Fruit fly (Drosophila melanogaster) Kc167 (cell line): ENCODE measurements around the gene CG8420.

Source experiments
- Myc ChIP-seq: fragments of >200 bp; optimal IDR thresholded peaks from 2 replicates; lab custom pipeline; 2017; ENCODE audit warnings: missing external identifiers
- Sin3A ChIP-seq: fragments of >200 bp; optimal IDR thresholded peaks from 2 replicates; lab custom pipeline; 2018; ENCODE audit warnings: missing external identifiers
- h ChIP-seq: fragments of >200 bp; optimal IDR thresholded peaks from 3 replicates; lab custom pipeline; 2018; ENCODE audit warnings: missing external identifiers
- insv ChIP-seq: fragments of >200 bp; optimal IDR thresholded peaks from 3 replicates; lab custom pipeline; 2018; ENCODE audit warnings: missing external identifiers
- psq ChIP-seq: fragments of >200 bp; optimal IDR thresholded peaks from 2 replicates; lab custom pipeline; 2017; ENCODE audit warnings: missing external identifiers
- ttk ChIP-seq: sonication (Bioruptor generic); optimal IDR thresholded peaks from 2 replicates; lab custom pipeline; 2017; ENCODE audit warnings: missing external identifiers

The CG8420 gene

dm6 chr3R:9246879-9247621 is 601 bp downstream of the CG8420 start:
- TF ChIP-seq insv (lab: Kevin White, UChicago) (no peak), psq (lab: Kevin White, UChicago) (no peak), Sin3A (lab: Kevin White, UChicago) (no peak), Myc (lab: Kevin White, UChicago) (no peak), ttk (lab: Kevin White, UChicago) (no peak), h (no peak)

DNA sequence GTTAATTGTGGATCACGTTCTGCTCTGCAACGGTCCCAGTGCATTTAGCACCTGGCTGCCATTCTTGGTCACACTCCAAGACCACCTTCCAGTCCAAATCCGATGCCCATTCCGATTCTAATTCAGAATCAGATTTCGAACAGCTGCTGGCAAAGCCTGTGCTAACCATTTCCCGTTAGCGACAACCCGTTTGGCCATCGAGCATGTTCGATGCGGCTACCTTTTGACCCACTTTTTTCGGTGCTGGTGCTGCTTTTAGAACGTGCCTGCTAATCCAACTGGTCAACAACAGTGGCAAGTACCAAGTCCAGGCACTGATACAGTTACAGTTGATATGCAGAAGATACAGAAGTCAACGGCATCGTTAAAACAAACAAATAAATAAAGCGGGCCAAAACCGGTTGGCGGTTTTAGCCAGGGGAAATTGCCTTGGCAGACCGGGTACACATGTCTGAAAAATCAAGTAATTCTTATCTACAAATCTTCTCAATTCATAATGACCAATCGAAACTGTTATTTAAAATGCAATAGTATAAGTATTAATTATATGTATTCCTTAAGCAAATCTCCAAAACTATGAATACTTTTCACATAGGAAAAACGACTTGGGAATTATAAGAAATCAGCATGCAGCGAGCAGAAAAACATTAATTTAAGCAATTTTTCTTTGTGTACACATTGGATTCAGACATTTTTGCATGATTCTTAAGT is 2.7 kb downstream of the CG8420 start:
- no peak for TF ChIP-seq Sin3A (lab: Kevin White, UChicago)
- TF ChIP-seq h: no peak
- no peak for TF ChIP-seq insv (lab: Kevin White, UChicago)
- TF ChIP-seq Myc (lab: Kevin White, UChicago): no peak

- TF ChIP-seq Myc (lab: Kevin White, UChicago) (no peak), ttk (lab: Kevin White, UChicago) (no peak), psq (lab: Kevin White, UChicago) (no peak), h (no peak), insv (lab: Kevin White, UChicago) (no peak), Sin3A (lab: Kevin White, UChicago) (no peak)
Observed at dm6 chr3R:9249736-9250044, 3.2 kb downstream of the CG8420 start.

DNA sequence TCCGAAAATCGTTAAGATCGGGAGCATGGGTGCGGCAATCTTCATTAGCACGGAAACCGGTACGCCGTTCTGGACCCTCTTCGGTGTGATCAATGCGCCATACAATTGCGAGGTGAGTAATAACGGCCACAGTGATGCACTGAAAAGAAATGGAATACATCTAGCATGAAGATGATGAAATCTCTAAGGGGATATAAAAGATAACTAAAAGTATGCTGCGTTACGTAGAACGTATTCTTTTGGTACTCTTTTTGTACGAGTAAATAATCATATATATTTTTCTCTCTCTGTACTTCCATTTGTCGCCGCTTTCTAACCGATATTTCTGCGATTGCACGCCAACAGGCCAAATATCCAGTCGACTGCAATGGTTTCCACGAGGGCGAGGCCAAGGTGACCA is 4.4 kb downstream of the CG8420 start:
- TF ChIP-seq Sin3A (lab: Kevin White, UChicago): no peak
- TF ChIP-seq Myc (lab: Kevin White, UChicago): no peak
- no peak for TF ChIP-seq h
- TF ChIP-seq psq (lab: Kevin White, UChicago): no peak
- TF ChIP-seq ttk (lab: Kevin White, UChicago): no peak
- no peak for TF ChIP-seq insv (lab: Kevin White, UChicago)

DNA sequence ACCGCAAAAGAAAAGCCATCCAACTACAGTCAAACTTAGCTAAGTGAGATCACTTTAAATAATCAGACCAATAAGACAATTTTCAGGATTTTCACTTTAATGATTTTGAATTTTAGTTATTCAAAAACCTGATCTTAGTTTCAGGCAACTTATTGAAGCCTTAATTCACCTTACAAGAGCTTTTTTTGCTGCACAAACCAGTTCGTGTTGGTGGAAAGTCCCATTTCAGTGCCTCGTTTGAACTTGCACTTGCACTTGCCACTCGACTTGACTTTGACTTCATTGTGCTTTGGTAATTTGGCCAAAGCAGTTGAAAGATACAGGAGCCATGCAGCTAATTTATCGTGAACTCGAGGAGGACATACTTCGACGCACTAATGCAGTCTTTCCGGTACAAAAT is 5.1 kb downstream of the CG8420 start, which contains the start of gene St2:
Gene St2, plus strand, starts transcription at position 301 of the 400 bp plus-strand sequence.
- TF ChIP-seq psq (lab: Kevin White, UChicago) (no peak), Myc (lab: Kevin White, UChicago) (no peak), h (no peak), Sin3A (lab: Kevin White, UChicago) (no peak), ttk (lab: Kevin White, UChicago) (no peak), insv (lab: Kevin White, UChicago) (no peak)

dm6 chr3R:9254798-9255197 is 8.3 kb downstream of the CG8420 start, which contains the start of gene CG16734:
TSS of gene CG16734 (plus strand) at chr3R:9255052.
- TF ChIP-seq psq (lab: Kevin White, UChicago) (no peak), Sin3A (lab: Kevin White, UChicago) (no peak), insv (lab: Kevin White, UChicago) (no peak), Myc (lab: Kevin White, UChicago) (no peak), h (no peak)

- TF ChIP-seq Sin3A (lab: Kevin White, UChicago) (no peak), Myc (lab: Kevin White, UChicago) (no peak), h (no peak)
Observed at dm6 chr3R:9257616-9258015, 11.2 kb downstream of the CG8420 start, which contains the start of gene CG16736. TSS of gene CG16736 (minus strand) at chr3R:9257716.

- TF ChIP-seq Sin3A (lab: Kevin White, UChicago) (no peak), Myc (lab: Kevin White, UChicago) (no peak), h (no peak), insv (lab: Kevin White, UChicago) (no peak), psq (lab: Kevin White, UChicago) (no peak), ttk (lab: Kevin White, UChicago) (no peak)
Observed at dm6 chr3R:9258252-9259225, 12.1 kb downstream of the CG8420 start, which contains the start of the genes Ibf2 and Ibf1. TSS of gene Ibf2 (minus strand) at chr3R:9258501. TSS of gene Ibf1 (plus strand) at chr3R:9258964.

DNA sequence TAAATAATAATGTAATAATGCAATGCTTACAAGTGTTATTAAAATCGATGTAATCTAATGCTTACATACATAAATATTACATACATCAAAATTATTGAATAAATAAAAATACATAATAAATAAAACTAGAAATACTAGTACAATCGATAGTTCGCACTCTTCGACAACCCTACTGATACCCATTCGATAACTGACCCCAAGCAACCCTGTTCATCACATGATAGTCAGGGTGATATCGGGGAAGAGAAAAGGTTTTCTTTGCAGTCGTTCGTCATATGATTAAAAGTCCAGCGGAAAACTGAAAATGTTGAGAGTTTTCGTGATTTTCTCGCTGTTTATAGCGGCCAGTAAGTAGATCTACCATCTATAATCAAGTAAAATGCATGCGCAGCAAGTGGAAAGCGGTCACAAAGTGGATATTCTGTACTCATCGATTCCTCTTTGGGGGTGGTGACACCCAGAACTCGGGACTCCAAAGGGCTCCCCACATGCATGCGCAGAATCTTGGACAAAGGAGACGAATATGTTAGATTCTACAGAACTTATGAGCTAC is 14.0 kb downstream of the CG8420 start, which contains the start of gene ATP6AP2:
Gene ATP6AP2, plus strand, starts transcription at position 218 of the 553 bp plus-strand sequence.
- TF ChIP-seq ttk (lab: Kevin White, UChicago): no peak
- no peak for TF ChIP-seq Sin3A (lab: Kevin White, UChicago)
- no peak for TF ChIP-seq Myc (lab: Kevin White, UChicago)
- no peak for TF ChIP-seq psq (lab: Kevin White, UChicago)
- no peak for TF ChIP-seq insv (lab: Kevin White, UChicago)
- no peak for TF ChIP-seq h

dm6 chr3R:9264042-9264441 is 17.6 kb downstream of the CG8420 start, which contains the start of gene sage:
TSS of gene sage (minus strand) at chr3R:9264142.
- TF ChIP-seq Myc (lab: Kevin White, UChicago) (no peak), ttk (lab: Kevin White, UChicago) (no peak), insv (lab: Kevin White, UChicago) (no peak), psq (lab: Kevin White, UChicago) (no peak), Sin3A (lab: Kevin White, UChicago) (no peak), h (no peak)
